Worm (Caenorhabditis elegans): ENCODE results near the gene ZK402.5.

ce11 chrX:1438925-1439324 is 37.8 kb upstream of the ZK402.5 start:
- TF ChIP-seq ama-1 (optimal IDR thresholded peaks at IDR 0.05): no peak
- no peak for TF ChIP-seq tra-4 (tag; optimal IDR thresholded peaks at IDR 0.05)
- TF ChIP-seq ceh-13 (GFP tag; optimal IDR thresholded peaks at IDR 0.05): no peak
- TF ChIP-seq ets-7 (tag; optimal IDR thresholded peaks at IDR 0.05): no peak
- TF ChIP-seq F13C5.2 (tag; optimal IDR thresholded peaks at IDR 0.05): no peak
- TF ChIP-seq B0310.2 (tag; optimal IDR thresholded peaks at IDR 0.05): no peak
- no peak for TF ChIP-seq pes-1 (GFP tag; IDR thresholded peaks at IDR 0.05)
- no peak for TF ChIP-seq aly-1 (tag; optimal IDR thresholded peaks at IDR 0.05)
- no peak for TF ChIP-seq hmg-4 (GFP tag; optimal IDR thresholded peaks at IDR 0.05)
